Fruit fly (Drosophila melanogaster): Measurements from ENCODE around the gene CG6972.
A peak's percentile ranks its signal among the peaks of the same experiment; 100 is the strongest.

The CG6972 gene

DNA sequence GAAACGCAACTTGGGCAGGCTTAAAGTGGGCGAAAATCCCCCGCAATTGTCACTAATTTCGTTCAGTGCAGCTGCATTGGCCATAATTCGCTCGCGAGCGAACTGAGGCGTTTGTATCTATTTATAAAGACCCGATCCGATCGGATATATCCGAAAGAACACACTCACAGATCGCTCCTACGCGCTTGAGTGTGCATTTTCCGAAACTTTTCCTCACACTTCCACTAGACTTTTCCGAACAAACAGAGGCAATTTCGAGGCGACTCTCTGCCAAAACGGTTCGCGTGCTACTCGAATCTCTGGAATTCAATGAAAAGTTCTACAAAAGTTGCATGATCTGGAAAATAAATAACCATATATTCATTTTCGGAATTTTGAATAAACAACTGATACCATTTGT is at the start of gene CG6972, which contains the start of gene CCAP:
Gene CG6972, plus strand, starts transcription at position 215 of the 400 bp plus-strand sequence.
Gene CCAP, minus strand, starts transcription at position 292 of the 400 bp plus-strand sequence.
- no peak for TF ChIP-seq Gug (GFP tag; IDR thresholded peaks at IDR 0.05)
- TF ChIP-seq Lpt (GFP tag; optimal IDR thresholded peaks at IDR 0.05): no peak
- TF ChIP-seq CG11902 (GFP tag; optimal IDR thresholded peaks at IDR 0.05): no peak
- TF ChIP-seq pdm3 (GFP tag; optimal IDR thresholded peaks at IDR 0.05): no peak

DNA sequence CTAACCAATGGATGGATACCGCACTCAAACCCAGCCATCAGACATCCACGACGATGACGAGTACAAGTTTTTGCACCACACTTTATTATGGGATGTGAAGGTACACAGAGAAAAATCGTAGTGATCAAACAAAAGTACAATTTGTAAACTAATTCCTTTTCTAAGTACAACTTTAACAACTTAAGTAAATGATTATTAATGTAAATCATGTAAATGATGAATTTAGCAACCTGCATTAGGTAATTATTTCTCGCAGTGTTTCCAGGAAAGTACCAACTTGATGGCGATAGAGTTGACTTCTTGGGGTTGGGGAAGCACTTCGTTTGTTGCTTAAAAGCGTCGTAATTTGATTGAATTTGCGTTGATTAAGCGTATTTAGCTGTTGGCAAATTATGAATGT is 38.7 kb upstream of the CG6972 start:
- TF ChIP-seq salr (GFP tag; optimal IDR thresholded peaks at IDR 0.05) (peak; percentile 28 to 69), Hr38 (GFP tag; optimal IDR thresholded peaks at IDR 0.05) (no peak), Ets21C (GFP tag; optimal IDR thresholded peaks at IDR 0.05) (no peak), CG8319 (GFP tag; optimal IDR thresholded peaks at IDR 0.05) (no peak), CG11294 (GFP tag; IDR thresholded peaks at IDR 0.05) (no peak), achi (GFP tag; optimal IDR thresholded peaks at IDR 0.05) (peak; percentile 75), CG10669 (GFP tag; optimal IDR thresholded peaks at IDR 0.05) (no peak), CG34406 (GFP tag; optimal IDR thresholded peaks at IDR 0.05) (peak; percentile 31), eg (GFP tag; IDR thresholded peaks at IDR 0.05) (peak; percentile 67), OdsH (GFP tag; optimal IDR thresholded peaks at IDR 0.05) (peak; percentile 73), CG7368 (GFP tag; optimal IDR thresholded peaks at IDR 0.05) (no peak), Lpt (GFP tag; optimal IDR thresholded peaks at IDR 0.05) (peak; percentile 10), vri (GFP tag; optimal IDR thresholded peaks at IDR 0.05) (no peak), Met (GFP tag; optimal IDR thresholded peaks at IDR 0.05) (peak; percentile 37), CG16779 (tag; optimal IDR thresholded peaks at IDR 0.05) (no peak), CG6163 (GFP tag; IDR thresholded peaks at IDR 0.05) (peak; percentile 76; the same call in 2 of the 3 replicates), Sox102F (GFP tag; optimal IDR thresholded peaks at IDR 0.05) (no peak), Sox15 (GFP tag; optimal IDR thresholded peaks at IDR 0.05) (no peak), CG4318 (GFP tag; optimal IDR thresholded peaks at IDR 0.05) (peak; percentile 62), lz (GFP tag; optimal IDR thresholded peaks at IDR 0.05) (no peak), CG3032 (tag; optimal IDR thresholded peaks at IDR 0.05) (no peak), topi (GFP tag; optimal IDR thresholded peaks at IDR 0.05) (peak; percentile 8), dac (GFP tag; optimal IDR thresholded peaks at IDR 0.05) (no peak), CG15336 (GFP tag; IDR thresholded peaks at IDR 0.05) (peak; percentile 88), Eip78C (GFP tag) (peak; percentile 81), fkh (GFP tag; optimal IDR thresholded peaks at IDR 0.05) (no peak), CG11902 (GFP tag; optimal IDR thresholded peaks at IDR 0.05) (no peak), CG32006 (GFP tag; optimal IDR thresholded peaks at IDR 0.05) (peak; percentile 86), CG6854 (GFP tag; optimal IDR thresholded peaks at IDR 0.05) (no peak), acj6 (GFP tag; optimal IDR thresholded peaks at IDR 0.05) (peak; percentile 73), dsx (GFP tag; optimal IDR thresholded peaks at IDR 0.05; ENCODE audit: poor library complexity, severe bottlenecking) (no peak), fd59A (GFP tag; optimal IDR thresholded peaks at IDR 0.05) (peak; percentile 46), pdm3 (GFP tag; optimal IDR thresholded peaks at IDR 0.05) (peak; percentile 68), CG10631 (GFP tag; optimal IDR thresholded peaks at IDR 0.05) (peak; percentile 51), cyc (GFP tag; optimal IDR thresholded peaks at IDR 0.05) (no peak), net (GFP tag; optimal IDR thresholded peaks at IDR 0.05) (peak; percentile 64), CG3919 (GFP tag; optimal IDR thresholded peaks at IDR 0.05) (peak; percentile 11), Eip93F (GFP tag; optimal IDR thresholded peaks at IDR 0.05) (no peak), CG9139 (GFP tag; optimal IDR thresholded peaks at IDR 0.05) (no peak), CG11762 (GFP tag; optimal IDR thresholded peaks at IDR 0.05; ENCODE audit: insufficient read depth) (no peak), CG1621 (tag; optimal IDR thresholded peaks at IDR 0.05) (peak; percentile 32), CG8632 (GFP tag; optimal IDR thresholded peaks at IDR 0.05) (peak; percentile 35), Sox14 (GFP tag; optimal IDR thresholded peaks at IDR 0.05) (peak; percentile 64), CG6792 (GFP tag; optimal IDR thresholded peaks at IDR 0.05) (peak; percentile 8), spab (GFP tag; optimal IDR thresholded peaks at IDR 0.05) (no peak), Gug (GFP tag; IDR thresholded peaks at IDR 0.05) (no peak), CG6808 (GFP tag; optimal IDR thresholded peaks at IDR 0.05) (no peak), Ets96B (tag; optimal IDR thresholded peaks at IDR 0.05) (peak; percentile 27), Eip75B (GFP tag; optimal IDR thresholded peaks at IDR 0.05) (no peak), CG8119 (GFP tag; IDR thresholded peaks at IDR 0.05) (peak; percentile 90)

All from whole organism, prepupa.